Worm (Caenorhabditis elegans) whole organism, L3 larva: ENCODE measurements around the gene rsks-1.
"Not testable (repeated sequence)": the region's sequence is repeated elsewhere in the genome, so short reads cannot be mapped to it uniquely, and the experiment has no call there.

Source experiments
- R02D3.7 ChIP-seq: fragments of 150-350 bp; optimal IDR thresholded peaks from 2 replicates; lab custom pipeline; 2014; ENCODE audit warnings: missing biosample characterization, missing genetic modification characterization
- ZK546.5 ChIP-seq: sonication (generic microtip); optimal IDR thresholded peaks from 2 replicates; lab custom pipeline; 2017; ENCODE audit warnings: missing biosample characterization, missing genetic modification characterization
- ama-1 ChIP-seq: fragments of 150-350 bp; optimal IDR thresholded peaks from 2 replicates; lab custom pipeline; 2018
- ceh-16 ChIP-seq: sonication (generic microtip); optimal IDR thresholded peaks from 2 replicates; lab custom pipeline; 2017; ENCODE audit warnings: missing biosample characterization, missing genetic modification characterization
- ceh-28 ChIP-seq: fragments of 150-350 bp; optimal IDR thresholded peaks from 2 replicates; lab custom pipeline; 2014; ENCODE audit warnings: missing biosample characterization, missing genetic modification reagents, missing genetic modification characterization
- ceh-82 ChIP-seq: fragments of 150-350 bp; optimal IDR thresholded peaks from 2 replicates; lab custom pipeline; 2014; ENCODE audit warnings: missing biosample characterization, missing genetic modification characterization
- daf-12 ChIP-seq: fragments of 150-350 bp; optimal IDR thresholded peaks from 2 replicates; lab custom pipeline; 2014; ENCODE audit warnings: missing biosample characterization, missing genetic modification reagents, missing genetic modification characterization
- egl-5 ChIP-seq: fragments of 150-350 bp; optimal IDR thresholded peaks from 2 replicates; lab custom pipeline; 2017; ENCODE audit warnings: missing biosample characterization, missing genetic modification reagents, missing genetic modification characterization, inconsistent platforms
- elt-1 ChIP-seq: fragments of 150-350 bp; optimal IDR thresholded peaks from 2 replicates; lab custom pipeline; 2014; ENCODE audit warnings: missing biosample characterization, missing genetic modification characterization
- elt-2 ChIP-seq: sonication (generic microtip); optimal IDR thresholded peaks from 2 replicates; lab custom pipeline; 2016; ENCODE audit warnings: missing genetic modification reagents, mild to moderate bottlenecking, missing genetic modification characterization, missing compliant biosample characterization
- elt-3 ChIP-seq, 3 experiments: fragments of 150-350 bp in 1 of 3; sonication (generic microtip) in 2 of 3; optimal IDR thresholded peaks; 2 replicates in 2 of 3; 4 replicates in 1 of 3; lab custom pipeline; 2014 to 2017; ENCODE audit warnings: missing biosample characterization in 3 of 3, missing genetic modification characterization in 3 of 3
- fkh-10 ChIP-seq: sonication (generic microtip); optimal IDR thresholded peaks from 2 replicates; lab custom pipeline; 2017; ENCODE audit warnings: missing biosample characterization, missing genetic modification reagents, missing genetic modification characterization
- fkh-2 ChIP-seq: fragments of 150-350 bp; optimal IDR thresholded peaks from 2 replicates; lab custom pipeline; 2014; ENCODE audit warnings: missing biosample characterization, missing genetic modification reagents, missing genetic modification characterization
- jun-1 ChIP-seq: fragments of 150-350 bp; optimal IDR thresholded peaks from 2 replicates; lab custom pipeline; 2014; ENCODE audit warnings: missing biosample characterization, missing genetic modification reagents, missing genetic modification characterization
- lin-15B ChIP-seq: fragments of 150-350 bp; optimal IDR thresholded peaks from 2 replicates; lab custom pipeline; 2014; ENCODE audit warnings: missing biosample characterization, missing genetic modification characterization
- lin-39 ChIP-seq: fragments of 150-350 bp; optimal IDR thresholded peaks from 2 replicates; lab custom pipeline; 2018; ENCODE audit warnings: missing biosample characterization, missing genetic modification reagents, missing genetic modification characterization
- lsy-12 ChIP-seq: sonication (generic microtip); optimal IDR thresholded peaks from 2 replicates; lab custom pipeline; 2016; ENCODE audit warnings: mild to moderate bottlenecking, missing genetic modification characterization, missing compliant biosample characterization
- mdl-1 ChIP-seq: fragments of 150-350 bp; optimal IDR thresholded peaks from 2 replicates; lab custom pipeline; 2014; ENCODE audit warnings: missing biosample characterization, missing genetic modification characterization
- mml-1 ChIP-seq: fragments of 150-350 bp; sonication (generic microtip); optimal IDR thresholded peaks from 3 replicates; lab custom pipeline; 2014; ENCODE audit warnings: missing biosample characterization, missing genetic modification characterization
- nfya-1 ChIP-seq: sonication (generic microtip); optimal IDR thresholded peaks from 2 replicates; lab custom pipeline; 2017; ENCODE audit warnings: missing genetic modification characterization, mild to moderate bottlenecking, missing compliant biosample characterization, antibody characterized with exemption, moderate library complexity; ENCODE audit not compliant: insufficient read depth
- nhr-12 ChIP-seq: fragments of 150-350 bp; optimal IDR thresholded peaks from 2 replicates; lab custom pipeline; 2014; ENCODE audit warnings: missing biosample characterization, missing genetic modification characterization
- nhr-237 ChIP-seq: fragments of 150-350 bp; optimal IDR thresholded peaks from 2 replicates; lab custom pipeline; 2014; ENCODE audit warnings: missing biosample characterization, missing genetic modification characterization
- nhr-28 ChIP-seq: fragments of 150-350 bp; optimal IDR thresholded peaks from 2 replicates; lab custom pipeline; 2014; ENCODE audit warnings: missing biosample characterization, missing genetic modification characterization
- nhr-43 ChIP-seq: sonication (generic microtip); optimal IDR thresholded peaks from 2 replicates; lab custom pipeline; 2016; ENCODE audit warnings: mild to moderate bottlenecking, missing genetic modification characterization, missing compliant biosample characterization; ENCODE audit not compliant: poor library complexity, severe bottlenecking
- nhr-67 ChIP-seq: fragments of 150-350 bp; optimal IDR thresholded peaks from 2 replicates; lab custom pipeline; 2014; ENCODE audit warnings: missing biosample characterization, missing genetic modification characterization
- nhr-76 ChIP-seq: fragments of 150-350 bp; sonication (generic microtip); optimal IDR thresholded peaks from 5 replicates; lab custom pipeline; 2014; ENCODE audit warnings: missing biosample characterization, missing genetic modification characterization
- nhr-77 ChIP-seq: fragments of 150-350 bp; optimal IDR thresholded peaks from 2 replicates; lab custom pipeline; 2014; ENCODE audit warnings: missing biosample characterization, missing genetic modification characterization
- pha-4 ChIP-seq: fragments of 150-350 bp; optimal IDR thresholded peaks from 2 replicates; lab custom pipeline; 2014; ENCODE audit warnings: missing biosample characterization, missing genetic modification reagents, missing genetic modification characterization
- pqm-1 ChIP-seq: fragments of 150-350 bp; optimal IDR thresholded peaks from 2 replicates; lab custom pipeline; 2017; ENCODE audit warnings: missing biosample characterization, missing genetic modification characterization, inconsistent platforms
- snpc-4 ChIP-seq: fragments of 150-350 bp; optimal IDR thresholded peaks from 2 replicates; lab custom pipeline; 2014; ENCODE audit warnings: missing biosample characterization, missing genetic modification characterization
- tbx-2 ChIP-seq: sonication (generic microtip); optimal IDR thresholded peaks from 2 replicates; lab custom pipeline; 2016; ENCODE audit warnings: mild to moderate bottlenecking, missing genetic modification characterization, missing compliant biosample characterization
- unc-62 ChIP-seq: fragments of 150-350 bp; sonication (generic microtip); optimal IDR thresholded peaks from 4 replicates; lab custom pipeline; 2014; ENCODE audit warnings: missing biosample characterization, missing genetic modification reagents, missing genetic modification characterization

Gene rsks-1

ce11 chrIII:11218150-11218841 is 26.6 kb upstream of the rsks-1 start, which contains the start of the genes tbx-34 and wht-8:
tbx-34 (minus strand) TSS chrIII:11218250.
wht-8 (plus strand) TSS chrIII:11218791.
- TF ChIP-seq mml-1 (tag; lab: Kevin White, UChicago) (no peak), nhr-12 (tag; lab: Kevin White, UChicago) (no peak)

DNA sequence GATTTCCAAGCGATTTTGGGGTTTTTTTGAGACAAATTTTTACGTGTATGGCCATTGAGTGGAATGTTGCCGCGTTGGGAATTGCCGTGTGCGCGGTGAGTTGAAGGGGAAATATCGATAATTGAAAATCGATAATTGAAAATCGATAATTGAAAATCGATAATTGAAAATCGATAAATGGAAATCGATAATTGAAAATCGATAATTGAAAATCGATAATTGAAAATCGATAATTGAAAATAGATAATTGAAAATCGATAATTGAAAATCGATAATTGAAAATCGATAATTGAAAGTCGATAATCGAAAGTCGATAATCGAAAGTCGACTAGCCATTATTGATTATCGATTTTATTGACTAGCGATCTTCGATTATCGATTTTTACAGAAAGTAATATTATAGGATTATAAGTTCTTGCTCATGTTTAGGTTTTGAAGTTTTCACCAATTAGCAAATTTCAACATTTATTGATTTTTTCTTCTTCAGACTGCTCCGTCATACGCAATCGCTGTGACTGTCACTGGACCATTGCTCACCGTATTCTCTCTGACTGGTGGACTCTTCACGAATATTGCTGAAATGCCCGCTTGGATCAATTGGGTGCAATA is 23.2 kb upstream of the rsks-1 start:
- no peak for TF ChIP-seq nhr-77 (tag; lab: Kevin White, UChicago)
- no peak for TF ChIP-seq nhr-237 (tag; lab: Kevin White, UChicago)
- no peak for TF ChIP-seq pqm-1 (tag; lab: Kevin White, UChicago)
- peak; percentile 99 for TF ChIP-seq ceh-28

- not testable (repeated sequence) for TF ChIP-seq elt-2, nhr-43, mdl-1 (tag; lab: Kevin White, UChicago)
- TF ChIP-seq, all 47 proteins: peak for 0; not testable (repeated sequence) for 47
These were observed 20.9 kb upstream of the rsks-1 start, which contains the start of gene Y47D3A.13 for ce11 chrIII:11224006-11224405. Y47D3A.13 (minus strand) TSS chrIII:11224106.

DNA sequence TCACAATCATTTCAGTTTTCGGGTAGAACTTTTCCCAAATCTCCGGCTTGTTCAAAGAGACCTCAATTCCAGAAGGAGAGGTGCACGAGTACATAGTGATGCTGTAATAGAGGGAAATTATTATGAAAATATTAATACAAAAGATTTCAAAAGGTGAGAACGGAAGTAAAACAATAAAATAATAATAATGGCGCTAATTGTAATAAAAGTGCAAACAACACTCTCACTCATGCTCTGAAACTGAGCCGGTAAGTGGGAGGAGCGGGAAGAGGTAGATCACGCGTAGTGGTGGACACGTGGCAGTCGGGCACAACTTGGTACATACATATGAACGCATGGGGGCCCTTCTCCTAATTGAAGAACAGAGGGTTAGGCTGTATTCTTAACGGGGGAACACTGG is 17.9 kb upstream of the rsks-1 start, which contains the start of gene tbx-37:
Gene tbx-37 (minus strand): TSS at position 101 of the 400 bp plus-strand sequence.
- TF ChIP-seq nhr-12 (tag; lab: Kevin White, UChicago) = no peak
- no peak for TF ChIP-seq egl-5 (tag; lab: Kevin White, UChicago)
- no peak for TF ChIP-seq mml-1 (tag; lab: Kevin White, UChicago)
- no peak for TF ChIP-seq ceh-82 (tag; lab: Kevin White, UChicago)
- no peak for TF ChIP-seq daf-12 (tag; lab: Kevin White, UChicago)
- TF ChIP-seq ama-1 (lab: Kevin White, UChicago) = no peak
- no peak for TF ChIP-seq nhr-76
- TF ChIP-seq snpc-4 (tag; lab: Kevin White, UChicago) = no peak
- no peak for TF ChIP-seq elt-1 (tag; lab: Kevin White, UChicago)
- TF ChIP-seq elt-3 (tag; optimal IDR thresholded peaks at IDR 0.05; lab: Kevin White, UChicago) = no peak
- TF ChIP-seq ZK546.5 (tag; lab: Kevin White, UChicago) = no peak
- no peak for TF ChIP-seq nfya-1 (tag; lab: Kevin White, UChicago)
- TF ChIP-seq elt-2 (tag; lab: Kevin White, UChicago) = no peak
- TF ChIP-seq nhr-67 (tag; lab: Kevin White, UChicago) = no peak
- no peak for TF ChIP-seq fkh-10 (GFP tag; lab: Kevin White, UChicago)
- no peak for TF ChIP-seq lin-15B (tag; lab: Kevin White, UChicago)
- no peak for TF ChIP-seq pqm-1 (tag; lab: Kevin White, UChicago)

- TF ChIP-seq jun-1 (tag; lab: Kevin White, UChicago) = no peak
- TF ChIP-seq ceh-28 = peak; percentile 38
These were observed 14.3 kb upstream of the rsks-1 start for ce11 chrIII:11230581-11230980.

- TF ChIP-seq snpc-4 (tag; lab: Kevin White, UChicago) = no peak
- peak; percentile 31 for TF ChIP-seq ceh-28
These were observed 13.5 kb upstream of the rsks-1 start for ce11 chrIII:11231408-11231807.

- TF ChIP-seq tbx-2 (no peak), R02D3.7 (no peak), egl-5 (tag; lab: Kevin White, UChicago) (no peak), pha-4 (tag; lab: Kevin White, UChicago) (no peak), elt-1 (tag; lab: Kevin White, UChicago) (no peak), daf-12 (tag; lab: Kevin White, UChicago) (no peak), fkh-2 (tag; lab: Kevin White, UChicago) (no peak), lin-39 (no peak), lsy-12 (tag; lab: Kevin White, UChicago) (no peak), nhr-28 (tag; lab: Kevin White, UChicago) (no peak), ceh-16 (tag; lab: Kevin White, UChicago) (no peak), fkh-10 (GFP tag; lab: Kevin White, UChicago) (no peak), jun-1 (tag; lab: Kevin White, UChicago) (no peak), nhr-76 (no peak), unc-62 (no peak), elt-2 (tag; lab: Kevin White, UChicago) (no peak)
These were observed 13.0 kb upstream of the rsks-1 start, which contains the start of gene elo-8 for ce11 chrIII:11231969-11232368. elo-8 (minus strand) TSS chrIII:11232069.
